Fruit fly (Drosophila melanogaster): ENCODE measurements around the gene zormin.

DNA sequence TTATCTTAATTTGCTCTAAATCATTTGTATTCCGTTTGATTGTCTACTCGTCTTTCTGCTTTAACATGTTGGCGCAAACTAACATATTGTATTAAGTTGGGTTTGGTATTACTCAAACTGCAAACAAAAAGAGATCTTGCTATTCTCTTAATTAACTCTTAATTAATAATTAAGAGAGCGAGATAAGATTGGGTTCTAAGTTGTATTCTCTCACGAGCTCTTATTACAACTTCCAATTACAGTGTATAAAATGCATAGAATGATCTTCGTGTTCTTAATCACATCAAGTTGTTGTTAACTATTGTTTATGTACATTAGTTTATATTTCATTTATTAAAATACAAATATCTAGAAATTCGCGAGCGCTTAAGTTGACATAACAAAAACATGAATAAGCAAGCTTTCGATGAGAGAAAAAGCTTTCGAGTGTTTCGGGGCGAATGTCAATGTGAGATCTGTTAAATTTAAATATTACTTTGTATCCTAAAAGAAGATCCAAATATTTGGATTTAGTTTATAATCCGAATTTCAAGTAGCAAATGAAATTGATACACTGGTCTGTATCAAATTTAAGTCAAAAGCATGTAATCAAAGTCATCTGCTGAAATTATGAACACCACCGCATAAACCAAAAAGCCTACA lies 19.5 kb upstream of the zormin start, which contains the start of gene CG5704:
- TF ChIP-seq psq (optimal IDR thresholded peaks at IDR 0.05), result no peak
- no peak for TF ChIP-seq usp (GFP tag; optimal IDR thresholded peaks at IDR 0.05)
- no peak for TF ChIP-seq CG8478 (optimal IDR thresholded peaks at IDR 0.05)
- no peak for TF ChIP-seq pan (optimal IDR thresholded peaks at IDR 0.05)
- no peak for TF ChIP-seq EcR (GFP tag; optimal IDR thresholded peaks at IDR 0.05)

All from whole organism.